Worm (Caenorhabditis elegans) whole organism, L1 larva: ENCODE data around the gene str-97.

ENCODE experiments used
- dpl-1 ChIP-seq, 3 experiments: fragments of 150-350 bp in 2 of 3; sonication (generic microtip) in 1 of 3; optimal IDR thresholded peaks; 2 replicates each; lab custom pipeline; 2014 to 2017; ENCODE audit warnings: missing biosample characterization in 3 of 3, missing genetic modification characterization in 3 of 3, missing genetic modification reagents in 3 of 3
- efl-1 ChIP-seq, 4 experiments: fragments of 150-350 bp; optimal IDR thresholded peaks in 3 of 4; peaks in 1 of 4; 1 replicate in 1 of 4; 2 replicates in 3 of 4; lab custom pipeline; 2014; ENCODE audit warnings: missing biosample characterization in 2 of 4, missing genetic modification characterization in 2 of 4, missing genetic modification reagents in 2 of 4
- irx-1 ChIP-seq: sonication (generic microtip); optimal IDR thresholded peaks from 2 replicates; lab custom pipeline; 2016; ENCODE audit warnings: missing genetic modification characterization, missing compliant biosample characterization
- nhr-12 ChIP-seq: sonication (generic microtip); optimal IDR thresholded peaks from 2 replicates; lab custom pipeline; 2017; ENCODE audit warnings: missing biosample characterization, missing genetic modification characterization
- nhr-28 ChIP-seq: fragments of 150-350 bp; optimal IDR thresholded peaks from 2 replicates; lab custom pipeline; 2014; ENCODE audit warnings: missing biosample characterization, missing genetic modification characterization
- sptf-1 ChIP-seq: fragments of 150-350 bp; optimal IDR thresholded peaks from 2 replicates; lab custom pipeline; 2014; ENCODE audit warnings: missing biosample characterization, missing genetic modification characterization
- tbx-2 ChIP-seq: sonication (generic microtip); optimal IDR thresholded peaks from 2 replicates; lab custom pipeline; 2016; ENCODE audit warnings: missing genetic modification characterization, missing compliant biosample characterization
- unc-86 ChIP-seq: sonication (generic microtip); optimal IDR thresholded peaks from 2 replicates; lab custom pipeline; 2016; ENCODE audit warnings: missing genetic modification characterization, missing compliant biosample characterization

ce11 chrV:16114237-16114636, 40.8 kb downstream of the str-97 start, which contains the start of gene srxa-16:
- TF ChIP-seq nhr-12 (tag; lab: Kevin White, UChicago) (no peak), tbx-2 (tag; lab: Kevin White, UChicago) (no peak), sptf-1 (tag; lab: Kevin White, UChicago) (no peak), irx-1 (no peak), efl-1 (optimal IDR thresholded peaks at IDR 0.05; lab: Kevin White, UChicago) (no peak), efl-1 (GFP tag; optimal IDR thresholded peaks at IDR 0.05 in 1 of 2; lab: Kevin White, UChicago) (no peak), unc-86 (no peak), dpl-1 (GFP tag; optimal IDR thresholded peaks at IDR 0.05; lab: Kevin White, UChicago) (no peak), nhr-28 (tag; lab: Kevin White, UChicago) (no peak)
